Worm (Caenorhabditis elegans) whole organism, L3 larva: Measurements from ENCODE around the gene mls-1.

ENCODE experiments used
- pha-4 ChIP-seq: fragments of 150-350 bp; optimal IDR thresholded peaks from 2 replicates; lab custom pipeline; 2014; ENCODE audit warnings: missing biosample characterization, missing genetic modification reagents, missing genetic modification characterization
- sea-2 ChIP-seq: fragments of 150-350 bp; sonication (generic microtip); optimal IDR thresholded peaks from 4 replicates; lab custom pipeline; 2014; ENCODE audit warnings: missing biosample characterization, missing genetic modification reagents, missing genetic modification characterization
- ztf-11 ChIP-seq: fragments of 150-350 bp; optimal IDR thresholded peaks from 2 replicates; lab custom pipeline; 2014; ENCODE audit warnings: missing biosample characterization, missing genetic modification characterization

- TF ChIP-seq pha-4 (tag; lab: Kevin White, UChicago) (no peak), sea-2 (GFP tag; lab: Kevin White, UChicago) (no peak), ztf-11 (tag; lab: Kevin White, UChicago) (no peak)
Measured at ce11 chrIII:7488303-7488702, 28.2 kb downstream of the mls-1 start.
